Worm (Caenorhabditis elegans): ENCODE results near the gene sre-4.

sre-4 gene

DNA sequence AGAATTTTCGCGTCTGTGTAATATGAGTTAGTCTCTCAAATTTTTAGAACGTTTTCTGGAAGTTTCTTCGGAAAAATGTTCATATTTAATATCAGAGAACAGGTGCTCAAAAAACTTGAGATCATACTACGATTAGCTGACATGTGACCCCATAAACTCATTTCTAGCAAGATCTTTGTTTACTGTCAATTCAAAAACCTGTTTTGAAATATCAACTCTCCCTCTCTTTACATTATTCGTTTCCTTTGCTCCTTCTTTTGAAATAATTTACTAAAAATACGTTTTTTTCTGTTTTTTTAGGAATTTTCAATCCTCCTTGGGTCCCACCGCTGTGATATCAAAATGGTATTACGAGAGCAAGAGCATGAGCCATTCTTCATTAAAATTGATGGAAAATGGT lies 14.5 kb upstream of the sre-4 start, which contains the start of gene fat-4:
fat-4 (plus strand) TSS at position 301 of the 400 bp plus-strand sequence.
- TF ChIP-seq ztf-11 (tag; optimal IDR thresholded peaks at IDR 0.05) = no peak
- no peak for TF ChIP-seq ceh-20 (GFP tag; IDR thresholded peaks at IDR 0.05)
- TF ChIP-seq ceh-32 (tag; optimal IDR thresholded peaks at IDR 0.05; ENCODE audit: poor library complexity) = no peak

DNA sequence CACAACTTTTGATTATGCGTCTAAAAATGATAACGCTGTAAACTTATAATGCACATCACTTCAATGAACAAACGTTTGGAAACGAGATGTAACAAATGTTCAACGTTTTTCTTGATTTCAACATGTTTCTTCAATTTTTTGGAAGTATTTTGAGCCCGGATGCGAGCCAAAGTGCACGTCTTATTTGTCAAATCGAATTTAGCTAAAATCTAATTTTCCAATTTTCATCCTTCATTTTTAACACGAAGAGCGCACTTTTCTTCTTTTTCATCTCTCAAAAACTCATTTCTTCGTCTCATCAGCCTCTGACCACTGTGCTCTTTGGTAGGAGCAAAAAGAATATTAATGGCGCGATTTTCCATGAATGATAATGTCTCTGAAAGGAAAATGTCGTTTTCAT lies 13.7 kb upstream of the sre-4 start:
- TF ChIP-seq dmd-6 (GFP tag; IDR thresholded peaks at IDR 0.05) (0 out of 2 replicates have a peak, but pooled peaks have one; percentile 37), set-16 (GFP tag; IDR thresholded peaks at IDR 0.05) (no peak), daf-16 (GFP tag; optimal IDR thresholded peaks at IDR 0.05) (no peak), daf-16 (tag; optimal IDR thresholded peaks at IDR 0.05) (peak; percentile 32), hlh-30 (tag; optimal IDR thresholded peaks at IDR 0.05; ENCODE audit: insufficient read depth) (peak; percentile 27), ctbp-1 (GFP tag; IDR thresholded peaks at IDR 0.05) (peak; percentile 61; the same call in 1 of the 2 replicates), mes-2 (tag; optimal IDR thresholded peaks at IDR 0.05; ENCODE audit: poor library complexity, severe bottlenecking) (peak; percentile 4), ces-1 (GFP tag; optimal IDR thresholded peaks at IDR 0.05) (peak; percentile 92), nhr-102 (tag; optimal IDR thresholded peaks at IDR 0.05) (no peak)

DNA sequence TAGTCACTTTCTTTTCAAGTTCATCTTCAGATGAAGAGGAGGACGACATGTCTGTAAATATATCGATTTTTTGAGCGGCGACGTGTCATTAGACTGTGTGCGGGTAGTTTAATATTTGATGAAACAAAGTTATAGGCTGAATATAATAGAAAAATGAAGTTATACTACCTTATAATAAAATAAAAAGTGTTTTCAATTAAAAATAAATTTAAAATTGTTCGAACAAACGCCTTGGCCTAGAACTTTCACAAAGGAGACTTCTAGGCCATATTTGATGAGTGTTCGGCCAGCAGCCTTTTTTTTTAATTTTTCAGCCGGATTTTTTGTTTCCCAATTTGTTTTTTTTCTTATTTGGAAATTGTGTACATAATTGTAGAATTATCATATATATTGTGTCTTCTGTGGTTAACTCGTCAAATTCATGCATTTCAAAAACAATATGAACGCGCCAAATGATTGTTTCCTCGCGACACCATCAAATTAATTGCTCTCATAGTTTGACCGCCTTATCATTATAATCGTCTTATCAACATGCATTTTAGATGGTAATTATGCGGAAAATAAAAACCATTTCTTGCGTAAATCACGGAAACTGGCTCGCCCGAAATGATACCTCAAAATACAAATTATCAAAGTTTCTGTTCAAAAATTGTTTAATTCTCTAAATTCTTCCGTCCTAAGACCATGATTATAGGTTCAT lies 12.9 kb upstream of the sre-4 start, which contains the start of gene T13F2.2:
T13F2.2 (minus strand) TSS at position 51 of the 700 bp plus-strand sequence.
- TF ChIP-seq fkh-10 (GFP tag; optimal IDR thresholded peaks at IDR 0.05) = no peak
- no peak for TF ChIP-seq ZK337.2 (GFP tag; IDR thresholded peaks at IDR 0.05)
- TF ChIP-seq egl-27 (tag; optimal IDR thresholded peaks at IDR 0.05) = no peak
- TF ChIP-seq T26A8.4 (GFP tag; IDR thresholded peaks at IDR 0.05) = no peak
- no peak for TF ChIP-seq lin-39 (tag; optimal IDR thresholded peaks at IDR 0.05)
- TF ChIP-seq dmd-9 (GFP tag; IDR thresholded peaks at IDR 0.05) = no peak
- no peak for TF ChIP-seq R02D3.7 (tag; optimal IDR thresholded peaks at IDR 0.05)
- TF ChIP-seq attf-4 (tag; optimal IDR thresholded peaks at IDR 0.05) = no peak
- no peak for TF ChIP-seq rbr-2 (tag; optimal IDR thresholded peaks at IDR 0.05)
- peak; percentile 23 for TF ChIP-seq dpl-1 (GFP tag; optimal IDR thresholded peaks at IDR 0.05)
- no peak for TF ChIP-seq nhr-10 (tag; optimal IDR thresholded peaks at IDR 0.05)
- TF ChIP-seq php-3 (GFP tag; IDR thresholded peaks at IDR 0.05) = peak; percentile 95
- TF ChIP-seq nhr-48 (tag; optimal IDR thresholded peaks at IDR 0.05) = no peak
- no peak for TF ChIP-seq snpc-1.2 (GFP tag; IDR thresholded peaks at IDR 0.05)
- peak; percentile 72 for TF ChIP-seq nhr-28 (tag; optimal IDR thresholded peaks at IDR 0.05)
- peak; percentile 86 for TF ChIP-seq pqm-1 (tag; optimal IDR thresholded peaks at IDR 0.05)
- TF ChIP-seq Y5F2A.4 (GFP tag; optimal IDR thresholded peaks at IDR 0.05) = no peak
- TF ChIP-seq ceh-32 (tag; optimal IDR thresholded peaks at IDR 0.05; ENCODE audit: poor library complexity) = no peak
- no peak for TF ChIP-seq arid-1 (GFP tag; conservative IDR thresholded peaks at IDR 0.05)
- peak; percentile 73 for TF ChIP-seq mes-2 (tag; optimal IDR thresholded peaks at IDR 0.05; ENCODE audit: poor library complexity, severe bottlenecking)
- TF ChIP-seq vab-7 (GFP tag; IDR thresholded peaks at IDR 0.05) = no peak
- no peak for TF ChIP-seq aha-1 (tag)
- no peak for TF ChIP-seq Y48G9A.11 (GFP tag; IDR thresholded peaks at IDR 0.05)
- TF ChIP-seq nhr-102 (tag; optimal IDR thresholded peaks at IDR 0.05) = no peak
- no peak for TF ChIP-seq cey-2 (tag; optimal IDR thresholded peaks at IDR 0.05; ENCODE audit: borderline replicate concordance, insufficient read depth)
- peak in 1 of 2 experiments; percentile 2 for TF ChIP-seq unc-62 (GFP tag; optimal IDR thresholded peaks at IDR 0.05 in 1 of 2)
- TF ChIP-seq unc-62 (tag; optimal IDR thresholded peaks at IDR 0.05) = no peak
- TF ChIP-seq ceh-82 (tag; optimal IDR thresholded peaks at IDR 0.05) = no peak
- TF ChIP-seq lin-38 (GFP tag; IDR thresholded peaks at IDR 0.05) = 0 out of 2 replicates have a peak, but pooled peaks have one; percentile 16
- TF ChIP-seq skn-1 (tag; optimal IDR thresholded peaks at IDR 0.05) = no peak
- TF ChIP-seq lin-15B (tag; optimal IDR thresholded peaks at IDR 0.05) = no peak
- no peak for TF ChIP-seq mdt-29 (GFP tag; IDR thresholded peaks at IDR 0.05)
- TF ChIP-seq nhr-111 (GFP tag; optimal IDR thresholded peaks at IDR 0.05) = no peak
- no peak for TF ChIP-seq ctbp-1 (GFP tag; IDR thresholded peaks at IDR 0.05)
- TF ChIP-seq hlh-11 (tag; optimal IDR thresholded peaks at IDR 0.05) = peak; percentile 59
- TF ChIP-seq zfp-3 (GFP tag; conservative IDR thresholded peaks at IDR 0.05) = no peak
- TF ChIP-seq lim-7 (GFP tag; IDR thresholded peaks at IDR 0.05) = no peak
- TF ChIP-seq F49E8.2 (tag; optimal IDR thresholded peaks at IDR 0.05; ENCODE audit: borderline replicate concordance) = no peak
